Worm (Caenorhabditis elegans) whole organism, L4 larva: Measurements from ENCODE around the gene Y55F3BL.6.

ENCODE experiments used
- F10B5.3 ChIP-seq: sonication (generic microtip); optimal IDR thresholded peaks from 2 replicates; lab custom pipeline; 2016; ENCODE audit warnings: mild to moderate bottlenecking, missing genetic modification characterization, missing compliant biosample characterization
- F49E8.2 ChIP-seq: sonication (generic microtip); optimal IDR thresholded peaks from 2 replicates; lab custom pipeline; 2016; ENCODE audit warnings: missing compliant biosample characterization, mild to moderate bottlenecking, missing genetic modification characterization, borderline replicate concordance
- R02D3.7 ChIP-seq: fragments of 150-350 bp; sonication (generic microtip); optimal IDR thresholded peaks from 3 replicates; lab custom pipeline; 2014; ENCODE audit warnings: missing biosample characterization, missing genetic modification characterization
- T26A8.4 ChIP-seq: fragments of 200-800 bp; sonication (Bioruptor generic); IDR thresholded peaks from 2 replicates; pipeline ENCODE4 v1.3.6; 2022; ENCODE audit warnings: missing genetic modification characterization, missing compliant biosample characterization
- Y105C5A.15 ChIP-seq: fragments of 200-800 bp; sonication (Bioruptor generic); IDR thresholded peaks from 2 replicates; pipeline ENCODE4 v1.3.6; 2022; ENCODE audit warnings: missing genetic modification characterization, missing compliant biosample characterization
- aha-1 ChIP-seq: fragments of 150-350 bp; peaks from one replicate; lab custom pipeline; 2014; ENCODE audit warnings: missing biosample characterization, missing genetic modification characterization
- aly-2 ChIP-seq: sonication (generic microtip); optimal IDR thresholded peaks from 2 replicates; lab custom pipeline; 2018; ENCODE audit warnings: missing biosample characterization, missing genetic modification characterization
- ama-1 ChIP-seq: fragments of 150-350 bp; optimal IDR thresholded peaks from 2 replicates; lab custom pipeline; 2014; ENCODE audit warnings: inconsistent platforms, mixed read lengths
- attf-4 ChIP-seq: sonication (generic microtip); optimal IDR thresholded peaks from 3 replicates; lab custom pipeline; 2017; ENCODE audit warnings: missing biosample characterization, missing genetic modification characterization
- ceh-20 ChIP-seq: fragments of 200-800 bp; sonication (Bioruptor generic); IDR thresholded peaks from 2 replicates; pipeline ENCODE4 v1.3.6; 2022; ENCODE audit warnings: missing genetic modification reagents, missing genetic modification characterization, missing compliant biosample characterization
- ceh-28 ChIP-seq: fragments of 150-350 bp; optimal IDR thresholded peaks from 2 replicates; lab custom pipeline; 2014; ENCODE audit warnings: missing biosample characterization, missing genetic modification reagents, missing genetic modification characterization
- ceh-32 ChIP-seq: sonication (generic microtip); optimal IDR thresholded peaks from 2 replicates; lab custom pipeline; 2016; ENCODE audit warnings: mild to moderate bottlenecking, missing genetic modification characterization, missing compliant biosample characterization; ENCODE audit not compliant: poor library complexity
- ceh-44 ChIP-seq: fragments of 200-800 bp; sonication (Bioruptor generic); IDR thresholded peaks from 2 replicates; pipeline ENCODE4 v1.3.6; 2022; ENCODE audit warnings: missing genetic modification reagents, missing genetic modification characterization, missing compliant biosample characterization
- ceh-82 ChIP-seq: sonication (generic microtip); optimal IDR thresholded peaks from 2 replicates; lab custom pipeline; 2017; ENCODE audit warnings: missing biosample characterization, missing genetic modification characterization
- ces-1 ChIP-seq: fragments of 150-350 bp; sonication (generic microtip); optimal IDR thresholded peaks from 4 replicates; lab custom pipeline; 2014; ENCODE audit warnings: missing biosample characterization, missing genetic modification reagents, missing genetic modification characterization
- ctbp-1 ChIP-seq: fragments of 200-800 bp; sonication (Bioruptor generic); IDR thresholded peaks from 2 replicates; pipeline ENCODE4 v1.3.6; 2022; ENCODE audit warnings: missing genetic modification reagents, missing genetic modification characterization, missing compliant biosample characterization
- daf-12 ChIP-seq: fragments of 150-350 bp; optimal IDR thresholded peaks from 2 replicates; lab custom pipeline; 2014; ENCODE audit warnings: missing biosample characterization, missing genetic modification reagents, missing genetic modification characterization
- daf-8 ChIP-seq: fragments of 200-800 bp; sonication (Bioruptor generic); IDR thresholded peaks from 2 replicates; pipeline ENCODE4 v1.3.6; 2022; ENCODE audit warnings: missing genetic modification characterization, missing compliant biosample characterization
- dmd-6 ChIP-seq: fragments of 200-800 bp; sonication (Bioruptor generic); IDR thresholded peaks from 2 replicates; pipeline ENCODE4 v1.3.6; 2022; ENCODE audit warnings: missing genetic modification reagents, missing genetic modification characterization, missing compliant biosample characterization
- dmd-8 ChIP-seq: fragments of 200-800 bp; sonication (Bioruptor generic); IDR thresholded peaks from 2 replicates; pipeline ENCODE4 v1.3.6; 2022; ENCODE audit warnings: missing genetic modification characterization, missing compliant biosample characterization
- dmd-9 ChIP-seq: fragments of 200-800 bp; sonication (Bioruptor generic); IDR thresholded peaks from 2 replicates; pipeline ENCODE4 v1.3.6; 2022; ENCODE audit warnings: missing genetic modification reagents, missing genetic modification characterization, missing compliant biosample characterization
- dpl-1 ChIP-seq: fragments of 150-350 bp; optimal IDR thresholded peaks from 2 replicates; lab custom pipeline; 2014; ENCODE audit warnings: missing biosample characterization, missing genetic modification reagents, missing genetic modification characterization
- dve-1 ChIP-seq: sonication (generic microtip); optimal IDR thresholded peaks from 2 replicates; lab custom pipeline; 2017; ENCODE audit warnings: antibody characterized with exemption, mild to moderate bottlenecking, missing genetic modification characterization, missing compliant biosample characterization; ENCODE audit not compliant: insufficient read depth
- egl-27 ChIP-seq: sonication (generic microtip); optimal IDR thresholded peaks from 3 replicates; lab custom pipeline; 2017; ENCODE audit warnings: missing biosample characterization, missing genetic modification reagents, missing genetic modification characterization
- egl-43 ChIP-seq: fragments of 200-800 bp; sonication (Bioruptor generic); IDR thresholded peaks from 2 replicates; pipeline ENCODE4 v1.3.6; 2022; ENCODE audit warnings: missing genetic modification reagents, missing genetic modification characterization, missing compliant biosample characterization
- fkh-10 ChIP-seq: fragments of 150-350 bp; optimal IDR thresholded peaks from 2 replicates; lab custom pipeline; 2014; ENCODE audit warnings: missing biosample characterization, missing genetic modification reagents, missing genetic modification characterization
- gei-8 ChIP-seq: fragments of 200-800 bp; sonication (Bioruptor generic); optimal IDR thresholded peaks from 2 replicates; lab custom pipeline; 2018; ENCODE audit warnings: mild to moderate bottlenecking, missing genetic modification characterization, missing compliant biosample characterization
- hlh-30 ChIP-seq: sonication (generic microtip); optimal IDR thresholded peaks from 2 replicates; lab custom pipeline; 2017; ENCODE audit warnings: antibody characterized with exemption, mild to moderate bottlenecking, missing genetic modification characterization, missing compliant biosample characterization; ENCODE audit not compliant: insufficient read depth
- hmg-1.1 ChIP-seq: fragments of 200-800 bp; sonication (Bioruptor generic); IDR thresholded peaks from 2 replicates; pipeline ENCODE4 v1.3.6; 2022; ENCODE audit warnings: missing genetic modification reagents, missing genetic modification characterization, missing compliant biosample characterization
- lim-7 ChIP-seq: fragments of 200-800 bp; sonication (Bioruptor generic); IDR thresholded peaks from 2 replicates; pipeline ENCODE4 v1.3.6; 2022; ENCODE audit warnings: missing genetic modification characterization, missing compliant biosample characterization
- lin-1 ChIP-seq: fragments of 200-800 bp; sonication (Bioruptor generic); IDR thresholded peaks from 2 replicates; pipeline ENCODE4 v1.3.6; 2022; ENCODE audit warnings: missing genetic modification reagents, missing genetic modification characterization, missing compliant biosample characterization
- lin-15B ChIP-seq: fragments of 150-350 bp; sonication (generic microtip); optimal IDR thresholded peaks from 3 replicates; lab custom pipeline; 2014; ENCODE audit warnings: missing biosample characterization, missing genetic modification characterization
- lin-38 ChIP-seq: fragments of 200-800 bp; sonication (Bioruptor generic); IDR thresholded peaks from 2 replicates; pipeline ENCODE4 v1.3.6; 2022; ENCODE audit warnings: missing genetic modification reagents, missing genetic modification characterization, missing compliant biosample characterization
- lin-39 ChIP-seq: fragments of 150-350 bp; optimal IDR thresholded peaks from 2 replicates; lab custom pipeline; 2014; ENCODE audit warnings: missing biosample characterization, missing genetic modification reagents, missing genetic modification characterization
- lir-3 ChIP-seq: sonication (generic microtip); optimal IDR thresholded peaks from 2 replicates; lab custom pipeline; 2016; ENCODE audit warnings: mild to moderate bottlenecking, missing genetic modification characterization, missing compliant biosample characterization
- madf-9 ChIP-seq: fragments of 200-800 bp; sonication (Bioruptor generic); conservative IDR thresholded peaks from 2 replicates; pipeline ENCODE4 v1.3.6; 2022; ENCODE audit warnings: missing genetic modification reagents, missing genetic modification characterization, missing compliant biosample characterization
- mdl-1 ChIP-seq, 2 experiments: fragments of 150-350 bp in 1 of 2; sonication (generic microtip) in 1 of 2; optimal IDR thresholded peaks; 2 replicates each; lab custom pipeline; 2014 to 2017; ENCODE audit warnings: missing biosample characterization in 2 of 2, missing genetic modification characterization in 2 of 2
- nhr-10 ChIP-seq: fragments of 150-350 bp; optimal IDR thresholded peaks from 2 replicates; lab custom pipeline; 2014; ENCODE audit warnings: missing biosample characterization, missing genetic modification characterization
- nhr-11 ChIP-seq: fragments of 150-350 bp; optimal IDR thresholded peaks from 2 replicates; lab custom pipeline; 2014; ENCODE audit warnings: missing biosample characterization, missing genetic modification characterization
- nhr-111 ChIP-seq: fragments of 200-800 bp; sonication (Bioruptor generic); optimal IDR thresholded peaks from 2 replicates; lab custom pipeline; 2018; ENCODE audit warnings: mild to moderate bottlenecking, missing genetic modification characterization, missing compliant biosample characterization
- nhr-25 ChIP-seq: sonication (generic microtip); optimal IDR thresholded peaks from 2 replicates; lab custom pipeline; 2017; ENCODE audit warnings: missing genetic modification characterization, mild to moderate bottlenecking, missing compliant biosample characterization, antibody characterized with exemption, moderate library complexity, borderline replicate concordance; ENCODE audit not compliant: insufficient read depth
- nhr-76 ChIP-seq: fragments of 150-350 bp; optimal IDR thresholded peaks from 2 replicates; lab custom pipeline; 2014; ENCODE audit warnings: missing biosample characterization, missing genetic modification characterization
- nhr-77 ChIP-seq: fragments of 150-350 bp; optimal IDR thresholded peaks from 2 replicates; lab custom pipeline; 2014; ENCODE audit warnings: missing biosample characterization, missing genetic modification characterization
- php-3 ChIP-seq: fragments of 200-800 bp; sonication (Bioruptor generic); IDR thresholded peaks from 2 replicates; pipeline ENCODE4 v1.3.6; 2022; ENCODE audit warnings: missing genetic modification reagents, missing genetic modification characterization, missing compliant biosample characterization
- rbr-2 ChIP-seq: sonication (generic microtip); optimal IDR thresholded peaks from 2 replicates; lab custom pipeline; 2016; ENCODE audit warnings: missing genotype, missing genetic modification characterization, missing compliant biosample characterization
- saeg-2 ChIP-seq: fragments of 200-800 bp; sonication (Bioruptor generic); IDR thresholded peaks from 2 replicates; pipeline ENCODE4 v1.3.6; 2022; ENCODE audit warnings: missing genetic modification reagents, missing genetic modification characterization, missing compliant biosample characterization
- spr-1 ChIP-seq: sonication (generic microtip); optimal IDR thresholded peaks from 2 replicates; lab custom pipeline; 2016; ENCODE audit warnings: mild to moderate bottlenecking, missing genetic modification characterization, missing compliant biosample characterization
- unc-130 ChIP-seq: sonication (generic microtip); optimal IDR thresholded peaks from 2 replicates; lab custom pipeline; 2016; ENCODE audit warnings: missing genetic modification reagents, missing genetic modification characterization, missing compliant biosample characterization
- unc-62 ChIP-seq, 3 experiments: fragments of 150-350 bp in 1 of 3; sonication (generic microtip); optimal IDR thresholded peaks in 2 of 3; peaks in 1 of 3; 1 replicate in 1 of 3; 2 replicates in 2 of 3; lab custom pipeline; 2014 to 2017; ENCODE audit warnings: missing biosample characterization in 3 of 3, missing genetic modification characterization in 3 of 3, missing genetic modification reagents in 3 of 3, missing genotype in 1 of 3
- zfp-2 ChIP-seq: sonication (generic microtip); optimal IDR thresholded peaks from 2 replicates; lab custom pipeline; 2016; ENCODE audit warnings: mild to moderate bottlenecking, missing genetic modification characterization, missing compliant biosample characterization
- zip-11 ChIP-seq: fragments of 200-800 bp; sonication (Bioruptor generic); IDR thresholded peaks from 2 replicates; pipeline ENCODE4 v1.3.6; 2022; ENCODE audit warnings: missing genetic modification characterization, missing compliant biosample characterization

Y55F3BL.6 gene

ce11 chrIV:796521-797073 is 10.3 kb downstream of the Y55F3BL.6 start, which contains the start of the genes F56B3.11 and ech-5 (continued):
- peak; percentile 1 for TF ChIP-seq F49E8.2 (tag; lab: Kevin White, UChicago)
- no peak for TF ChIP-seq lin-39 (tag; lab: Kevin White, UChicago)
- no peak for TF ChIP-seq egl-43 (GFP tag; lab: Robert Waterston, UW)
- TF ChIP-seq aha-1 (tag; lab: Kevin White, UChicago) = peak; percentile 81
- no peak for TF ChIP-seq nhr-11 (tag; lab: Kevin White, UChicago)
- TF ChIP-seq aly-2 (tag; lab: Kevin White, UChicago) = no peak
- no peak for TF ChIP-seq F10B5.3 (tag; lab: Kevin White, UChicago)
- no peak for TF ChIP-seq lin-1 (GFP tag; lab: Robert Waterston, UW)
- TF ChIP-seq daf-12 (tag; lab: Kevin White, UChicago) = no peak
- TF ChIP-seq mdl-1 (tag; optimal IDR thresholded peaks at IDR 0.05; lab: Kevin White, UChicago) = no peak
- TF ChIP-seq hmg-1.1 (GFP tag; lab: Robert Waterston, UW) = peak; percentile 69
- TF ChIP-seq fkh-10 = peak; percentile 5
- TF ChIP-seq ceh-82 (tag; lab: Kevin White, UChicago) = no peak
- peak; percentile 43 for TF ChIP-seq lir-3 (tag; lab: Kevin White, UChicago)
- TF ChIP-seq zfp-2 (tag; lab: Kevin White, UChicago) = peak; percentile 61
- no peak for TF ChIP-seq R02D3.7 (tag; lab: Kevin White, UChicago)
- TF ChIP-seq rbr-2 (tag; lab: Kevin White, UChicago) = peak; percentile 74
- TF ChIP-seq T26A8.4 = no peak
- no peak for TF ChIP-seq Y105C5A.15 (GFP tag; lab: Robert Waterston, UW)
- TF ChIP-seq attf-4 (tag; lab: Kevin White, UChicago) = no peak
- TF ChIP-seq dve-1 = peak; percentile 72
- no peak for TF ChIP-seq madf-9 (GFP tag; lab: Robert Waterston, UW)
- no peak for TF ChIP-seq dmd-8 (GFP tag; lab: Robert Waterston, UW)
- TF ChIP-seq zip-11 (GFP tag; lab: Robert Waterston, UW) = no peak
- TF ChIP-seq nhr-76 (tag; lab: Kevin White, UChicago) = no peak
- peak; percentile 76 for TF ChIP-seq dpl-1 (GFP tag; lab: Kevin White, UChicago)
- TF ChIP-seq hlh-30 (tag; lab: Kevin White, UChicago) = peak; percentile 36
- no peak for TF ChIP-seq egl-27 (tag; lab: Kevin White, UChicago)
- peak; percentile 14 for TF ChIP-seq spr-1 (tag; lab: Kevin White, UChicago)
- TF ChIP-seq unc-62 (GFP tag; optimal IDR thresholded peaks at IDR 0.05 in 1 of 2; lab: Kevin White, UChicago) = no peak
- no peak for TF ChIP-seq unc-62 (tag; optimal IDR thresholded peaks at IDR 0.05; lab: Kevin White, UChicago)
- TF ChIP-seq gei-8 = no peak
- TF ChIP-seq lin-38 (GFP tag; lab: Robert Waterston, UW) = peak; percentile 96
- no peak for TF ChIP-seq ceh-20 (GFP tag; lab: Robert Waterston, UW)
- no peak for TF ChIP-seq daf-8 (GFP tag; lab: Robert Waterston, UW)
- TF ChIP-seq nhr-25 (tag; lab: Kevin White, UChicago) = no peak
- no peak for TF ChIP-seq ceh-32 (tag; lab: Kevin White, UChicago)
- TF ChIP-seq ces-1 (GFP tag; lab: Kevin White, UChicago) = no peak
- TF ChIP-seq ceh-44 = no peak
- TF ChIP-seq dmd-6 (GFP tag; lab: Robert Waterston, UW) = no peak; the same call in 1 of the 2 replicates
- no peak for TF ChIP-seq dmd-9 (GFP tag; lab: Robert Waterston, UW)
- no peak for TF ChIP-seq nhr-111 (GFP tag; lab: Kevin White, UChicago)
- TF ChIP-seq ama-1 = no peak
- TF ChIP-seq saeg-2 (GFP tag; lab: Robert Waterston, UW) = no peak
- TF ChIP-seq nhr-77 (tag; lab: Kevin White, UChicago) = peak; percentile 32
- TF ChIP-seq ctbp-1 = no peak
- TF ChIP-seq unc-130 = peak; percentile 77
- peak; percentile 69 for TF ChIP-seq lin-15B
- no peak for TF ChIP-seq nhr-10
- TF ChIP-seq php-3 (GFP tag; lab: Robert Waterston, UW) = no peak
- TF ChIP-seq ceh-28 (tag; lab: Kevin White, UChicago) = no peak
- no peak for TF ChIP-seq lim-7 (GFP tag; lab: Robert Waterston, UW)
